Worm (Caenorhabditis elegans) whole organism, L4 larva: Measurements from ENCODE around the gene F22F7.8.

Experiments used
- lin-39 ChIP-seq: fragments of 150-350 bp; optimal IDR thresholded peaks from 2 replicates; lab custom pipeline; 2014; ENCODE audit warnings: missing biosample characterization, missing genetic modification reagents, missing genetic modification characterization
- unc-62 ChIP-seq, 3 experiments: fragments of 150-350 bp in 1 of 3; sonication (generic microtip); optimal IDR thresholded peaks in 2 of 3; peaks in 1 of 3; 1 replicate in 1 of 3; 2 replicates in 2 of 3; lab custom pipeline; 2014 to 2017; ENCODE audit warnings: missing biosample characterization in 3 of 3, missing genetic modification characterization in 3 of 3, missing genetic modification reagents in 3 of 3, missing genotype in 1 of 3
- zag-1 ChIP-seq: fragments of 150-350 bp; optimal IDR thresholded peaks from 2 replicates; lab custom pipeline; 2014; ENCODE audit warnings: missing biosample characterization, missing genetic modification characterization

ce11 chrV:2099040-2099439, 22.7 kb downstream of the F22F7.8 start, which contains the start of gene F36F12.7:
- TF ChIP-seq unc-62 (GFP tag; optimal IDR thresholded peaks at IDR 0.05 in 1 of 2; lab: Kevin White, UChicago) (no peak), unc-62 (tag; optimal IDR thresholded peaks at IDR 0.05; lab: Kevin White, UChicago) (no peak), zag-1 (tag; lab: Kevin White, UChicago) (no peak), lin-39 (tag; lab: Kevin White, UChicago) (no peak)
